Fruit fly (Drosophila melanogaster) whole organism, embryonic: Measurements from ENCODE around the gene Ufsp2.

ENCODE experiments used
- Antp ChIP-seq: fragments of 200-800 bp; sonication (Bioruptor generic); optimal IDR thresholded peaks from 3 replicates; lab custom pipeline; 2016; ENCODE audit warnings: missing biosample characterization, missing genetic modification characterization
- CG10267 ChIP-seq: fragments of 200-800 bp; sonication (Bioruptor generic); optimal IDR thresholded peaks from 2 replicates; lab custom pipeline; 2018; ENCODE audit warnings: missing biosample characterization, mild to moderate bottlenecking, missing genetic modification characterization, moderate library complexity
- CG10366 ChIP-seq: fragments of 200-800 bp; sonication (Bioruptor generic); IDR thresholded peaks from 2 replicates; pipeline ENCODE4 v1.3.6; 2022; ENCODE audit warnings: missing biosample characterization, missing genetic modification characterization
- CG11093 ChIP-seq: fragments of 200-800 bp; sonication (Bioruptor generic); IDR thresholded peaks from 3 replicates; pipeline ENCODE4 v1.3.6; 2022; ENCODE audit warnings: missing biosample characterization, missing genetic modification characterization
- CG11696 ChIP-seq: fragments of 200-800 bp; sonication (Bioruptor generic); IDR thresholded peaks from 2 replicates; pipeline ENCODE4 v1.3.6; 2022; ENCODE audit warnings: missing biosample characterization, missing genetic modification characterization
- CG12391 ChIP-seq: fragments of 200-800 bp; sonication (Bioruptor generic); optimal IDR thresholded peaks from 3 replicates; lab custom pipeline; 2018; ENCODE audit warnings: missing biosample characterization, mild to moderate bottlenecking, missing genetic modification characterization, moderate library complexity
- CG13775 ChIP-seq: fragments of 200-800 bp; sonication (Bioruptor generic); optimal IDR thresholded peaks from 3 replicates; lab custom pipeline; 2017; ENCODE audit warnings: missing biosample characterization, mild to moderate bottlenecking, missing genetic modification characterization
- CG14014 ChIP-seq: fragments of 200-800 bp; sonication (Bioruptor generic); IDR thresholded peaks from 2 replicates; pipeline ENCODE4 v1.3.6; 2022; ENCODE audit warnings: missing biosample characterization, missing genetic modification characterization
- CG15696 ChIP-seq: fragments of 200-800 bp; sonication (Bioruptor generic); optimal IDR thresholded peaks from 2 replicates; lab custom pipeline; 2019; ENCODE audit warnings: missing biosample characterization, mild to moderate bottlenecking, missing genetic modification characterization, moderate library complexity
- CG17328 ChIP-seq: fragments of 200-800 bp; sonication (Bioruptor generic); IDR thresholded peaks from 2 replicates; pipeline ENCODE4 v1.3.6; 2022; ENCODE audit warnings: missing biosample characterization, missing genetic modification characterization
- CG17829 ChIP-seq: fragments of 200-800 bp; optimal IDR thresholded peaks from 2 replicates; lab custom pipeline; 2019; ENCODE audit warnings: missing biosample characterization, mild to moderate bottlenecking, missing genetic modification characterization, moderate library complexity
- CG18262 ChIP-seq: fragments of 200-800 bp; optimal IDR thresholded peaks from 3 replicates; lab custom pipeline; 2019; ENCODE audit warnings: missing biosample characterization, mild to moderate bottlenecking, missing genetic modification characterization, moderate library complexity
- CG1832 ChIP-seq: fragments of 200-800 bp; sonication (Bioruptor generic); optimal IDR thresholded peaks from 2 replicates; lab custom pipeline; 2017; ENCODE audit warnings: missing biosample characterization, mild to moderate bottlenecking, missing genetic modification characterization, inconsistent platforms
- CG18619 ChIP-seq: fragments of 200-800 bp; sonication (Bioruptor generic); optimal IDR thresholded peaks from 3 replicates; lab custom pipeline; 2017; ENCODE audit warnings: missing biosample characterization, mild to moderate bottlenecking, missing genetic modification characterization
- CG2678 ChIP-seq: fragments of 200-800 bp; sonication (Bioruptor generic); optimal IDR thresholded peaks from 3 replicates; lab custom pipeline; 2019; ENCODE audit warnings: missing biosample characterization, mild to moderate bottlenecking, missing genetic modification characterization, moderate library complexity
- CG30403 ChIP-seq: fragments of 200-800 bp; sonication (Bioruptor generic); optimal IDR thresholded peaks from 3 replicates; lab custom pipeline; 2016; ENCODE audit warnings: missing biosample characterization, missing genetic modification characterization
- CG3163 ChIP-seq: fragments of 200-800 bp; sonication (Bioruptor generic); optimal IDR thresholded peaks from 3 replicates; lab custom pipeline; 2016; ENCODE audit warnings: missing biosample characterization, missing genetic modification characterization
- CG42726 ChIP-seq: fragments of 200-800 bp; sonication (Bioruptor generic); IDR thresholded peaks from 2 replicates; pipeline ENCODE4 v1.3.6; 2022; ENCODE audit warnings: missing biosample characterization, missing genetic modification characterization; ENCODE audit not compliant: partially characterized antibody
- CG4617 ChIP-seq: fragments of 200-800 bp; sonication (Bioruptor generic); optimal IDR thresholded peaks from 3 replicates; lab custom pipeline; 2016; ENCODE audit warnings: missing biosample characterization, missing genetic modification characterization, borderline replicate concordance
- CG6654 ChIP-seq: fragments of 200-800 bp; sonication (Bioruptor generic); optimal IDR thresholded peaks from 2 replicates; lab custom pipeline; 2017; ENCODE audit warnings: missing biosample characterization, mild to moderate bottlenecking, missing genetic modification characterization
- CG8290 ChIP-seq, 3 experiments: fragments of 200-800 bp; sonication (Bioruptor generic); optimal IDR thresholded peaks; 2 replicates each; lab custom pipeline; 2016 to 2019; ENCODE audit warnings: missing biosample characterization in 3 of 3, missing genetic modification characterization in 3 of 3, mild to moderate bottlenecking in 2 of 3, moderate library complexity in 1 of 3
- CG8478 ChIP-seq: fragments of >200 bp; optimal IDR thresholded peaks from 2 replicates; lab custom pipeline; 2018
- Camta ChIP-seq: fragments of 200-800 bp; sonication (Bioruptor generic); optimal IDR thresholded peaks from 2 replicates; lab custom pipeline; 2016; ENCODE audit warnings: missing biosample characterization, missing genetic modification characterization
- Dek ChIP-seq: fragments of 200-800 bp; sonication (Bioruptor generic); optimal IDR thresholded peaks from 3 replicates; lab custom pipeline; 2019; ENCODE audit warnings: missing biosample characterization, mild to moderate bottlenecking, missing genetic modification characterization, moderate library complexity
- HmgZ ChIP-seq: fragments of 200-800 bp; sonication (Bioruptor generic); optimal IDR thresholded peaks from 2 replicates; lab custom pipeline; 2018; ENCODE audit warnings: missing biosample characterization, mild to moderate bottlenecking, missing genetic modification characterization
- Hmx ChIP-seq: fragments of 200-800 bp; sonication (Bioruptor generic); optimal IDR thresholded peaks from 2 replicates; lab custom pipeline; 2016; ENCODE audit warnings: missing biosample characterization, missing genetic modification characterization
- Jarid2 ChIP-seq: fragments of 200-800 bp; sonication (Bioruptor generic); optimal IDR thresholded peaks from 3 replicates; lab custom pipeline; 2017; ENCODE audit warnings: mild to moderate bottlenecking, missing biosample characterization, missing genetic modification reagents, missing genetic modification characterization
- Lpt ChIP-seq: fragments of >200 bp; optimal IDR thresholded peaks from 2 replicates; lab custom pipeline; 2018; ENCODE audit warnings: missing biosample characterization, missing genetic modification characterization
- Side ChIP-seq: fragments of 200-800 bp; sonication (Bioruptor generic); optimal IDR thresholded peaks from 2 replicates; lab custom pipeline; 2016; ENCODE audit warnings: missing biosample characterization, missing genetic modification characterization
- Sox102F ChIP-seq: fragments of 200-800 bp; sonication (Bioruptor generic); optimal IDR thresholded peaks from 2 replicates; lab custom pipeline; 2018; ENCODE audit warnings: missing biosample characterization, mild to moderate bottlenecking, missing genetic modification characterization, moderate library complexity
- Tbp ChIP-seq: fragments of >200 bp; optimal IDR thresholded peaks from 2 replicates; lab custom pipeline; 2018; ENCODE audit warnings: missing biosample characterization, missing genetic modification characterization
- bowl ChIP-seq: fragments of 200-800 bp; sonication (Bioruptor generic); IDR thresholded peaks from 2 replicates; pipeline ENCODE4 v1.3.6; 2022; ENCODE audit warnings: missing biosample characterization, missing genetic modification characterization
- caup ChIP-seq: fragments of 200-800 bp; sonication (Bioruptor generic); optimal IDR thresholded peaks from 3 replicates; lab custom pipeline; 2017; ENCODE audit warnings: missing biosample characterization, mild to moderate bottlenecking, missing genetic modification characterization, moderate library complexity; ENCODE audit not compliant: severe bottlenecking
- chm ChIP-seq: fragments of 200-800 bp; sonication (Bioruptor generic); IDR thresholded peaks from 2 replicates; pipeline ENCODE4 v1.3.6; 2022; ENCODE audit warnings: missing biosample characterization, missing genetic modification characterization
- corto ChIP-seq: fragments of 200-800 bp; sonication (Bioruptor generic); optimal IDR thresholded peaks from 2 replicates; lab custom pipeline; 2016; ENCODE audit warnings: missing biosample characterization, mild to moderate bottlenecking, missing genetic modification characterization, moderate library complexity
- cwo ChIP-seq: fragments of 200-800 bp; sonication (Bioruptor generic); optimal IDR thresholded peaks from 3 replicates; lab custom pipeline; 2017; ENCODE audit warnings: missing biosample characterization, missing genetic modification characterization, mild to moderate bottlenecking, moderate library complexity, missing genetic modification reagents
- ewg ChIP-seq: fragments of 200-800 bp; sonication (Bioruptor generic); optimal IDR thresholded peaks from 3 replicates; lab custom pipeline; 2017; ENCODE audit warnings: mild to moderate bottlenecking, missing biosample characterization, missing genetic modification reagents, missing genetic modification characterization
- gsb ChIP-seq: fragments of 200-800 bp; sonication (Bioruptor generic); IDR thresholded peaks from 2 replicates; pipeline ENCODE4 v1.3.6; 2022; ENCODE audit warnings: missing biosample characterization, missing genetic modification characterization
- ken ChIP-seq: fragments of 200-800 bp; sonication (Bioruptor generic); IDR thresholded peaks from 3 replicates; pipeline ENCODE4 v1.3.6; 2022; ENCODE audit warnings: missing biosample characterization, missing genetic modification characterization
- lmd ChIP-seq: fragments of 200-800 bp; sonication (Bioruptor generic); IDR thresholded peaks from 2 replicates; pipeline ENCODE4 v1.3.6; 2022; ENCODE audit warnings: missing biosample characterization, missing genetic modification characterization
- otp ChIP-seq: fragments of 200-800 bp; sonication (Bioruptor generic); IDR thresholded peaks from 3 replicates; pipeline ENCODE4, ENCODE4 v1.3.6; 2022; ENCODE audit warnings: missing biosample characterization, missing genetic modification characterization
- peb ChIP-seq: fragments of 200-800 bp; sonication (Bioruptor generic); IDR thresholded peaks from 2 replicates; pipeline ENCODE4 v1.3.6; 2022; ENCODE audit warnings: missing biosample characterization, missing genetic modification characterization
- pros ChIP-seq: fragments of 200-800 bp; sonication (Bioruptor generic); optimal IDR thresholded peaks from 3 replicates; lab custom pipeline; 2019; ENCODE audit warnings: missing biosample characterization, mild to moderate bottlenecking, missing genetic modification characterization, moderate library complexity
- sna ChIP-seq: fragments of 200-800 bp; sonication (Bioruptor generic); IDR thresholded peaks from 2 replicates; pipeline ENCODE4 v1.3.6; 2022; ENCODE audit warnings: missing biosample characterization, missing genetic modification characterization; ENCODE audit not compliant: partially characterized antibody
- so ChIP-seq: fragments of 200-800 bp; sonication (Bioruptor generic); IDR thresholded peaks from 3 replicates; pipeline ENCODE4 v1.3.6; 2022; ENCODE audit warnings: missing biosample characterization, missing genetic modification characterization
- sr ChIP-seq: fragments of 200-800 bp; sonication (Bioruptor generic); IDR thresholded peaks from 3 replicates; pipeline ENCODE4 v1.3.6; 2022; ENCODE audit warnings: missing biosample characterization, missing genetic modification characterization
- usp ChIP-seq: fragments of >200 bp; optimal IDR thresholded peaks from 2 replicates; lab custom pipeline; 2017; ENCODE audit warnings: missing biosample characterization, missing genetic modification characterization
- vfl ChIP-seq: fragments of 200-800 bp; sonication (Bioruptor generic); optimal IDR thresholded peaks from 2 replicates; lab custom pipeline; 2016; ENCODE audit warnings: missing biosample characterization, missing genetic modification characterization

Ufsp2 gene

dm6 chr3L:15534274-15535227, 41.8 kb upstream of the Ufsp2 start (continued):
- no peak for TF ChIP-seq CG1832 (GFP tag; lab: Kevin White, UChicago)
- peak; percentile 87 for TF ChIP-seq CG18619 (GFP tag; lab: Kevin White, UChicago)
- TF ChIP-seq Hmx (GFP tag; lab: Kevin White, UChicago), result peak; percentile 49
- TF ChIP-seq Sox102F, result peak; percentile 52
- TF ChIP-seq caup (GFP tag; lab: Kevin White, UChicago), result peak; percentile 44
- TF ChIP-seq so (GFP tag; lab: Robert Waterston, UW), result no peak
- TF ChIP-seq CG15696 (tag; lab: Kevin White, UChicago), result peak; percentile 38
- TF ChIP-seq Jarid2 (GFP tag; lab: Kevin White, UChicago), result no peak
- 0 out of 3 replicates have a peak, but pooled peaks have one; percentile 16 for TF ChIP-seq CG11093
- peak; percentile 32 for TF ChIP-seq Side (GFP tag; lab: Kevin White, UChicago)
- no peak for TF ChIP-seq corto (GFP tag; lab: Kevin White, UChicago)
- no peak for TF ChIP-seq CG14014 (GFP tag; lab: Robert Waterston, UW)
- 0 out of 2 replicates have a peak, but pooled peaks have one; percentile 55 for TF ChIP-seq CG17328
- peak; percentile 70 for TF ChIP-seq Dek (tag; lab: Kevin White, UChicago)
- peak; percentile 23 for TF ChIP-seq vfl (GFP tag; lab: Kevin White, UChicago)
- TF ChIP-seq otp (GFP tag; lab: Robert Waterston, UW), result no peak
- TF ChIP-seq HmgZ, result no peak
- peak; percentile 58; the same call in 1 of the 2 replicates for TF ChIP-seq lmd (GFP tag; lab: Robert Waterston, UW)
- peak; percentile 84 for TF ChIP-seq CG13775 (GFP tag; lab: Kevin White, UChicago)
- no peak for TF ChIP-seq CG11696 (GFP tag; lab: Robert Waterston, UW)
- TF ChIP-seq CG10267 (tag; lab: Kevin White, UChicago), result peak; percentile 54
- no peak for TF ChIP-seq bowl (GFP tag; lab: Robert Waterston, UW)
- no peak for TF ChIP-seq usp (GFP tag; lab: Kevin White, UChicago)
- peak; percentile 43 for TF ChIP-seq cwo (GFP tag; lab: Kevin White, UChicago)
- no peak for TF ChIP-seq sna (GFP tag; lab: Robert Waterston, UW)
- peak; percentile 18 for TF ChIP-seq pros
- peak; percentile 51 for TF ChIP-seq Camta
- no peak for TF ChIP-seq peb
- TF ChIP-seq Antp (GFP tag; lab: Kevin White, UChicago), result peak; percentile 45
- TF ChIP-seq sr (GFP tag; lab: Robert Waterston, UW), result no peak
- peak; percentile 87 for TF ChIP-seq CG30403
- TF ChIP-seq CG4617 (GFP tag; lab: Kevin White, UChicago), result peak; percentile 5
- no peak for TF ChIP-seq Lpt (GFP tag; lab: Kevin White, UChicago)
- peak; percentile 85 for TF ChIP-seq CG18262
- peak; percentile 41 for TF ChIP-seq CG8290 (GFP tag; optimal IDR thresholded peaks at IDR 0.05; lab: Kevin White, UChicago)
- peak in 1 of 2 experiments; percentile 46 for TF ChIP-seq CG8290 (tag; optimal IDR thresholded peaks at IDR 0.05; lab: Kevin White, UChicago)
- no peak for TF ChIP-seq CG42726 (GFP tag; lab: Robert Waterston, UW)
- no peak for TF ChIP-seq gsb (GFP tag; lab: Robert Waterston, UW)
- TF ChIP-seq ken (GFP tag; lab: Robert Waterston, UW), result 0 out of 3 replicates have a peak, but pooled peaks have one; percentile 38
- TF ChIP-seq ewg (GFP tag; lab: Kevin White, UChicago), result peak; percentile 50
- peak; percentile 30 for TF ChIP-seq CG6654
- TF ChIP-seq CG2678 (tag; lab: Kevin White, UChicago), result peak; percentile 81
- TF ChIP-seq CG3163, result peak; percentile 93
- TF ChIP-seq chm, result no peak
- TF ChIP-seq CG12391, result peak; percentile 69
- TF ChIP-seq CG17829 (tag; lab: Kevin White, UChicago), result peak; percentile 22
- no peak for TF ChIP-seq Tbp (GFP tag; lab: Kevin White, UChicago)
- TF ChIP-seq CG10366 (GFP tag; lab: Robert Waterston, UW), result peak; percentile 51
- TF ChIP-seq CG8478, result no peak
